Worm (Caenorhabditis elegans) whole organism, L3 larva: Measurements from ENCODE around the gene K01D12.10.

Experiments
- R02D3.7 ChIP-seq: fragments of 150-350 bp; optimal IDR thresholded peaks from 2 replicates; lab custom pipeline; 2014; ENCODE audit warnings: missing biosample characterization, missing genetic modification characterization
- ZK546.5 ChIP-seq: sonication (generic microtip); optimal IDR thresholded peaks from 2 replicates; lab custom pipeline; 2017; ENCODE audit warnings: missing biosample characterization, missing genetic modification characterization
- aly-2 ChIP-seq: fragments of 150-350 bp; optimal IDR thresholded peaks from 2 replicates; lab custom pipeline; 2014; ENCODE audit warnings: missing biosample characterization, missing genetic modification characterization
- ama-1 ChIP-seq: fragments of 150-350 bp; optimal IDR thresholded peaks from 2 replicates; lab custom pipeline; 2018
- ceh-28 ChIP-seq: fragments of 150-350 bp; optimal IDR thresholded peaks from 2 replicates; lab custom pipeline; 2014; ENCODE audit warnings: missing biosample characterization, missing genetic modification reagents, missing genetic modification characterization
- ceh-9 ChIP-seq: sonication (generic microtip); optimal IDR thresholded peaks from 2 replicates; lab custom pipeline; 2018; ENCODE audit warnings: missing biosample characterization, missing genetic modification characterization
- daf-12 ChIP-seq: fragments of 150-350 bp; optimal IDR thresholded peaks from 2 replicates; lab custom pipeline; 2014; ENCODE audit warnings: missing biosample characterization, missing genetic modification reagents, missing genetic modification characterization
- elt-1 ChIP-seq: fragments of 150-350 bp; optimal IDR thresholded peaks from 2 replicates; lab custom pipeline; 2014; ENCODE audit warnings: missing biosample characterization, missing genetic modification characterization
- elt-2 ChIP-seq: sonication (generic microtip); optimal IDR thresholded peaks from 2 replicates; lab custom pipeline; 2016; ENCODE audit warnings: missing genetic modification reagents, mild to moderate bottlenecking, missing genetic modification characterization, missing compliant biosample characterization
- fkh-10 ChIP-seq: sonication (generic microtip); optimal IDR thresholded peaks from 2 replicates; lab custom pipeline; 2017; ENCODE audit warnings: missing biosample characterization, missing genetic modification reagents, missing genetic modification characterization
- jun-1 ChIP-seq: fragments of 150-350 bp; optimal IDR thresholded peaks from 2 replicates; lab custom pipeline; 2014; ENCODE audit warnings: missing biosample characterization, missing genetic modification reagents, missing genetic modification characterization
- lin-39 ChIP-seq: fragments of 150-350 bp; optimal IDR thresholded peaks from 2 replicates; lab custom pipeline; 2018; ENCODE audit warnings: missing biosample characterization, missing genetic modification reagents, missing genetic modification characterization
- mdl-1 ChIP-seq: fragments of 150-350 bp; optimal IDR thresholded peaks from 2 replicates; lab custom pipeline; 2014; ENCODE audit warnings: missing biosample characterization, missing genetic modification characterization
- mml-1 ChIP-seq: fragments of 150-350 bp; sonication (generic microtip); optimal IDR thresholded peaks from 3 replicates; lab custom pipeline; 2014; ENCODE audit warnings: missing biosample characterization, missing genetic modification characterization
- nfya-1 ChIP-seq: sonication (generic microtip); optimal IDR thresholded peaks from 2 replicates; lab custom pipeline; 2017; ENCODE audit warnings: missing genetic modification characterization, mild to moderate bottlenecking, missing compliant biosample characterization, antibody characterized with exemption, moderate library complexity; ENCODE audit not compliant: insufficient read depth
- nhr-11 ChIP-seq: fragments of 150-350 bp; optimal IDR thresholded peaks from 2 replicates; lab custom pipeline; 2014; ENCODE audit warnings: missing biosample characterization, missing genetic modification characterization
- nhr-23 ChIP-seq: fragments of 150-350 bp; optimal IDR thresholded peaks from 2 replicates; lab custom pipeline; 2014; ENCODE audit warnings: missing biosample characterization, missing genetic modification reagents, missing genetic modification characterization
- nhr-237 ChIP-seq: fragments of 150-350 bp; optimal IDR thresholded peaks from 2 replicates; lab custom pipeline; 2014; ENCODE audit warnings: missing biosample characterization, missing genetic modification characterization
- nhr-76 ChIP-seq: fragments of 150-350 bp; sonication (generic microtip); optimal IDR thresholded peaks from 5 replicates; lab custom pipeline; 2014; ENCODE audit warnings: missing biosample characterization, missing genetic modification characterization
- pha-4 ChIP-seq: fragments of 150-350 bp; optimal IDR thresholded peaks from 2 replicates; lab custom pipeline; 2014; ENCODE audit warnings: missing biosample characterization, missing genetic modification reagents, missing genetic modification characterization
- pqm-1 ChIP-seq: fragments of 150-350 bp; optimal IDR thresholded peaks from 2 replicates; lab custom pipeline; 2017; ENCODE audit warnings: missing biosample characterization, missing genetic modification characterization, inconsistent platforms
- sea-2 ChIP-seq: fragments of 150-350 bp; sonication (generic microtip); optimal IDR thresholded peaks from 4 replicates; lab custom pipeline; 2014; ENCODE audit warnings: missing biosample characterization, missing genetic modification reagents, missing genetic modification characterization
- unc-39 ChIP-seq: sonication (generic microtip); optimal IDR thresholded peaks from 4 replicates; lab custom pipeline; 2017; ENCODE audit warnings: missing biosample characterization, missing genetic modification characterization
- unc-62 ChIP-seq: fragments of 150-350 bp; sonication (generic microtip); optimal IDR thresholded peaks from 4 replicates; lab custom pipeline; 2014; ENCODE audit warnings: missing biosample characterization, missing genetic modification reagents, missing genetic modification characterization
- zag-1 ChIP-seq: fragments of 150-350 bp; optimal IDR thresholded peaks from 2 replicates; lab custom pipeline; 2014; ENCODE audit warnings: missing biosample characterization, missing genetic modification characterization
- ztf-11 ChIP-seq: fragments of 150-350 bp; optimal IDR thresholded peaks from 2 replicates; lab custom pipeline; 2014; ENCODE audit warnings: missing biosample characterization, missing genetic modification characterization
- ztf-4 ChIP-seq: fragments of 150-350 bp; optimal IDR thresholded peaks from 2 replicates; lab custom pipeline; 2014; ENCODE audit warnings: missing biosample characterization, missing genetic modification characterization

Gene K01D12.10

DNA sequence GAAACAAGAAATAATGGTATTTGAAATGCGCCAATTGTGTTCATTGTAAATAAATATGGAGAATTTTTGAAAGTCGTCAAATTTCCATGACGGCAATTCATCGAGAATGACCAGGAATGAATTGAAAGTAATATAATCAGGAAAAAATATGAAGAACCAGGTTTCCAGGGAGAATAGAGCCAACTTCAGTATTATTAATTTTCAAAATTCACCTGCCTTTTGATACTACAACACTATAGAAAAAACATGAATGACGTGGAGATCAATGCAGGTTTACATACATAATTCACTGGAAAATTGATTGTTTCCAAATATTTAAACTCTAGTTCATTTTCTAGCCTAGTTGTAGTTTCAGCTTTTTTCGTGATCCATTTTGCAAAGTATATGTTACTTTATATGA is 27.7 kb downstream of the K01D12.10 start, which contains the start of gene srh-25:
Gene srh-25, minus strand, starts transcription at position 101 of the 400 bp plus-strand sequence.
- no peak for TF ChIP-seq nhr-237 (tag; lab: Kevin White, UChicago)
- no peak for TF ChIP-seq ztf-4 (tag; lab: Kevin White, UChicago)
- no peak for TF ChIP-seq pqm-1 (tag; lab: Kevin White, UChicago)
- TF ChIP-seq mml-1 (tag; lab: Kevin White, UChicago), result no peak
- TF ChIP-seq jun-1 (tag; lab: Kevin White, UChicago), result no peak
- TF ChIP-seq daf-12 (tag; lab: Kevin White, UChicago), result no peak
- no peak for TF ChIP-seq unc-39 (tag; lab: Kevin White, UChicago)
- TF ChIP-seq R02D3.7 (tag; lab: Kevin White, UChicago), result no peak
- no peak for TF ChIP-seq nhr-76 (tag; lab: Kevin White, UChicago)
- TF ChIP-seq ceh-9, result no peak
- TF ChIP-seq nhr-23, result no peak
- no peak for TF ChIP-seq pha-4
- no peak for TF ChIP-seq fkh-10 (GFP tag; lab: Kevin White, UChicago)

DNA sequence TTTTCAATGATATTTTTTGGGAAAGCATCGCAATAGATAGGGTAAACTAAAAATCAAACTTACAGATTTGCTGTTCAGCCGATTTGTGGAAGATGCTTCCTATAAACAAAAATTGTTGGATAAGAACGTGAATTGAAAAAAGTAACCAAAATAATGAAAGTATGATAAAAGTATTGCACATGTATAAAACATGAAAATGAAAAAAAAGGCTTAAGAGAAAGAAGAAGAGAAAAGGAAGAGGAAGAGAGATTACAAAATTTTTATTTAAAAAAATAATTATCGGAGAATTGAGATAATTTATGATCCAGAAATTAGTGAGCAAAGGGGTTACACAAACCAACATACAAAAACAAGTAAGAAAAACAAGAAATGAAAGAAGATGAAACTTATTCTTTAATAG is 35.4 kb downstream of the K01D12.10 start, which contains the start of gene pals-37:
Gene pals-37, minus strand, starts transcription at position 101 of the 400 bp plus-strand sequence.
- TF ChIP-seq nhr-76 (tag; lab: Kevin White, UChicago) (no peak), mml-1 (tag; lab: Kevin White, UChicago) (no peak), ama-1 (no peak), ZK546.5 (tag; lab: Kevin White, UChicago) (no peak)

DNA sequence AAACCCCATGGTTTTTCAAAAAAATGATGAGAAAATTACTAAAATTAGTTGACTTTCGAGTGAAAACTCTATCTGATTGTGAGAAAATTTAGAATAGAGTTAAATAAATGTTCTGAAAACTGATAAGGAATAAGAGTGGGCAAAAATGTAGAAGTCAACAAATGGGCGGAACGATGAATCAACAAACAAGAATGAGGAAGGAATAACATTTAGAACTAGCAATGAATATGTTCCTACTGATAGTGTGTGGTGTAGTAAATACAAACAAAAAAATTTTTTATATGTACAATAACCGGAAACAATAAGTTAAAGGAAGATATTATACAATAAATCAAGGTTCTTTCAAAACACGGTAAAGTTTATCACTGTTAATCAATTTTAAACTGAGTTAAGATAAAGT is 37.7 kb downstream of the K01D12.10 start, which contains the start of gene pals-39:
Gene pals-39, minus strand, starts transcription at position 101 of the 400 bp plus-strand sequence.
- TF ChIP-seq nhr-11, result no peak
- TF ChIP-seq daf-12 (tag; lab: Kevin White, UChicago), result no peak
- peak; percentile 30 for TF ChIP-seq pqm-1 (tag; lab: Kevin White, UChicago)
- no peak for TF ChIP-seq fkh-10 (GFP tag; lab: Kevin White, UChicago)
- peak; percentile 39 for TF ChIP-seq pha-4
- TF ChIP-seq ZK546.5 (tag; lab: Kevin White, UChicago), result no peak
- TF ChIP-seq zag-1 (tag; lab: Kevin White, UChicago), result no peak
- TF ChIP-seq nhr-23, result no peak

DNA sequence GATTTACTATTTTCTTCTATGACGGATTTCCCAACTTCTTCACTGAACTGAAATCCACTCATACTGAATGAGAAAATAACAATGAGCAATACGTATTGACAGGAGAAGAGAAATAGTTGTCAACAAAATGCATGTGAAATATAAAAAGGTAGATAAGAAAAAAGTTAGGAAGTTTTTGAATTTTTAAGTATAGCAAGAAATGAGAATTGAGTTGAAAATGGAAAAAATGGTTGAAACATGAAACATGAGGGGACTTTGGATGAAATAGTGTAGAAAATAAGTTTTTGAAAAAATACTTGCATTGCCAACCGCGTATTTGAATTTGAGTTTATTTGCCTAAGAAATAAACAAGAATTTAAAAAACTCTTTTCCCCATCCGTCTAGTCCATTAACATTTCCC is 40.9 kb downstream of the K01D12.10 start, which contains the start of the genes pals-38 and C54D10.9:
Gene pals-38, minus strand, starts transcription at position 101 of the 400 bp plus-strand sequence.
Gene C54D10.9, plus strand, starts transcription at position 259 of the 400 bp plus-strand sequence.
- TF ChIP-seq nhr-11 (no peak), elt-2 (tag; lab: Kevin White, UChicago) (no peak), sea-2 (GFP tag; lab: Kevin White, UChicago) (no peak), daf-12 (tag; lab: Kevin White, UChicago) (no peak), aly-2 (tag; lab: Kevin White, UChicago) (no peak), lin-39 (no peak), nhr-237 (tag; lab: Kevin White, UChicago) (no peak)
- TF ChIP-seq, all 47 proteins: peak for 0

- TF ChIP-seq nhr-76 (tag; lab: Kevin White, UChicago) (no peak), nhr-23 (no peak)
Measured at ce11 chrV:12449902-12450301, 43.9 kb downstream of the K01D12.10 start, which contains the start of gene C54D10.10. Gene C54D10.10, minus strand, starts transcription at chrV:12450002.

DNA sequence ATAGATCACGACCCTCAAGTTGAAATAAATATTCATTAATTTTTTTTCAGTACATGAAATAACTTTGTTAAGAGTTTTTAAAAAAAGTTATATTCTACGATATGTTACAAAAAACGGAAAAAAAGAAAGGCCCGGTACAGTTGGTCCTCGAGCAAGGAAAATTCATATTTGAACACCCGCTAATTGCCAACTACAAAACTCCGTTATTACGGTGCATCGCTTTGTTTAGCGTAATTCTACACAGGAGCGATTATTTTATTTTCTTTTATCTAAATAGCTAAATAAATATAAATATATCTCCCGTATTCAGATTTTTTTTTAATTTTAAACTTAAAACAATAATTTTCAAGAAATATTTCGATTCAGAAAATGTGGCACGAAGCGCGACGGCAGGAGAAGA is 44.4 kb downstream of the K01D12.10 start, which contains the start of gene F28C1.1:
Gene F28C1.1, plus strand, starts transcription at position 365 of the 400 bp plus-strand sequence.
- TF ChIP-seq nfya-1 (tag; lab: Kevin White, UChicago) (peak; percentile 46), jun-1 (tag; lab: Kevin White, UChicago) (no peak), R02D3.7 (tag; lab: Kevin White, UChicago) (peak; percentile 66), ztf-11 (tag; lab: Kevin White, UChicago) (no peak), mdl-1 (tag; lab: Kevin White, UChicago) (no peak), ceh-28 (no peak), nhr-237 (tag; lab: Kevin White, UChicago) (no peak), elt-1 (no peak), pha-4 (peak; percentile 33)

ce11 chrV:12455695-12456094 is 49.7 kb downstream of the K01D12.10 start:
- TF ChIP-seq unc-62 (GFP tag; lab: Kevin White, UChicago) (no peak), nfya-1 (tag; lab: Kevin White, UChicago) (peak; percentile 20)
- TF ChIP-seq, all 47 proteins: peak for 1
